Fruit fly (Drosophila melanogaster) whole organism, adult: ENCODE results near the gene CG33262.

ENCODE experiments used
- CG12768 ChIP-seq: fragments of 200-800 bp; sonication (Bioruptor generic); optimal IDR thresholded peaks from 2 replicates; lab custom pipeline; 2017; ENCODE audit warnings: missing biosample characterization, missing genetic modification characterization, mild to moderate bottlenecking, moderate library complexity, missing genetic modification reagents
- CG33017 ChIP-seq: fragments of 200-800 bp; sonication (Bioruptor generic); optimal IDR thresholded peaks from 2 replicates; lab custom pipeline; 2018; ENCODE audit warnings: missing biosample characterization, mild to moderate bottlenecking, missing genetic modification characterization, moderate library complexity
- CG5204 ChIP-seq: fragments of 200-800 bp; sonication (Bioruptor generic); optimal IDR thresholded peaks from 2 replicates; lab custom pipeline; 2016; ENCODE audit warnings: missing biosample characterization, missing genetic modification characterization
- CG7101 ChIP-seq: fragments of 200-800 bp; sonication (Bioruptor generic); optimal IDR thresholded peaks from 2 replicates; lab custom pipeline; 2018; ENCODE audit warnings: missing biosample characterization, mild to moderate bottlenecking, missing genetic modification characterization, moderate library complexity
- Crg-1 ChIP-seq: fragments of 200-800 bp; sonication (Bioruptor generic); optimal IDR thresholded peaks from 2 replicates; lab custom pipeline; 2016; ENCODE audit warnings: missing biosample characterization, missing genetic modification characterization
- Hr96 ChIP-seq: fragments of 200-800 bp; sonication (Bioruptor generic); optimal IDR thresholded peaks from 2 replicates; lab custom pipeline; 2016; ENCODE audit warnings: missing biosample characterization, missing genetic modification characterization
- bab1 ChIP-seq: fragments of 200-800 bp; sonication (Bioruptor generic); optimal IDR thresholded peaks from 3 replicates; lab custom pipeline; 2019; ENCODE audit warnings: missing biosample characterization, mild to moderate bottlenecking, missing genetic modification characterization, moderate library complexity
- kay ChIP-seq: fragments of 200-800 bp; sonication (Bioruptor generic); peaks from one replicate; lab custom pipeline; 2016; ENCODE audit warnings: missing biosample characterization, missing genetic modification characterization, borderline replicate concordance
- pad ChIP-seq: fragments of 200-800 bp; sonication (Bioruptor generic); optimal IDR thresholded peaks from 3 replicates; lab custom pipeline; 2017; ENCODE audit warnings: missing biosample characterization, missing genetic modification characterization, mild to moderate bottlenecking, moderate library complexity, missing genetic modification reagents
- tj ChIP-seq: fragments of 200-800 bp; sonication (Bioruptor generic); optimal IDR thresholded peaks from 3 replicates; lab custom pipeline; 2017; ENCODE audit warnings: missing biosample characterization, mild to moderate bottlenecking, missing genetic modification characterization, moderate library complexity
- toe ChIP-seq: fragments of 200-800 bp; sonication (Bioruptor generic); optimal IDR thresholded peaks from 2 replicates; lab custom pipeline; 2016; ENCODE audit warnings: missing biosample characterization, missing genetic modification characterization

dm6 chr3L:13120146-13120545 is 15.9 kb upstream of the CG33262 start:
- TF ChIP-seq Crg-1 (GFP tag; lab: Kevin White, UChicago) (no peak), CG12768 (GFP tag; lab: Kevin White, UChicago) (no peak), CG5204 (no peak), CG7101 (tag; lab: Kevin White, UChicago) (no peak), tj (no peak), kay (GFP tag; lab: Kevin White, UChicago) (no peak), bab1 (GFP tag; lab: Kevin White, UChicago) (no peak), Hr96 (GFP tag; lab: Kevin White, UChicago) (no peak), toe (GFP tag; lab: Kevin White, UChicago) (no peak), pad (no peak), CG33017 (no peak)
